Worm (Caenorhabditis elegans): ENCODE measurements around the gene cyk-4.

Gene cyk-4

DNA sequence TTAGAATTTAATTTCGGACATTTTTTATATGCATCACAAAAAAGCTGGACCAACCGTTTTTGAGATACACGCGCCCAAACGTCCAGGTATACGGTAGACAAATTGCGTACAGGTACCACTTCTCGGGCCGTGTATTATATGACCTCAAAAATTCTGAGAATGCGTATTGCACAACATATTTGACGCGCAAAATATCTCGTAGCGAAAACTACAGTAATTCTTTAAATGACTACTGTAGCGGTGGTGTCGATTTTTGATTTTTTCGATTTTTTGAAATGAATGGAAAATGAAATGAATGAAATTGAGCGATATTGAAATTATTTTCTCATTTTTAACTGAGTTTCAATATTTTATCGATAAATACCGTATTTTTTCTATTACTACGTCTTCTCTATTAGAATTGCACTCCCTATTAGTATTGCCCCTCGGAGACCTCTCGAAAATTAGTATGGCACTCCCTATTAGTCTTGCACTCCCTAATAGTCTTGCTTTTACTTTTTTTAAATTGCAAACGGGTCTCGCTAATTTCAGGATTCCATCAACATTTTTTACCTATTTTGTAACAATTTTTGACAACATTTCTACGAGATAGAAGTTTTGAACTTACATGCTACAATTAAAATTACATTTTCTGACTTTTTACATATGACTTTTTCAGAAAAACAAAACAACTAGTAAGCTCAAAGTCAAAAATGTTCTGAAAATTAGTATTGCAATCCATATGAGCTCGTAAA, 8.5 kb upstream of the cyk-4 start:
- no peak for TF ChIP-seq irx-1 (tag; optimal IDR thresholded peaks at IDR 0.05)
- peak; percentile 17 for TF ChIP-seq efl-3 (GFP tag; optimal IDR thresholded peaks at IDR 0.05)
- peak; percentile 31 for TF ChIP-seq lir-3 (tag; optimal IDR thresholded peaks at IDR 0.05; ENCODE audit: poor library complexity)
- TF ChIP-seq hlh-4 (tag; optimal IDR thresholded peaks at IDR 0.05), result peak; percentile 24

DNA sequence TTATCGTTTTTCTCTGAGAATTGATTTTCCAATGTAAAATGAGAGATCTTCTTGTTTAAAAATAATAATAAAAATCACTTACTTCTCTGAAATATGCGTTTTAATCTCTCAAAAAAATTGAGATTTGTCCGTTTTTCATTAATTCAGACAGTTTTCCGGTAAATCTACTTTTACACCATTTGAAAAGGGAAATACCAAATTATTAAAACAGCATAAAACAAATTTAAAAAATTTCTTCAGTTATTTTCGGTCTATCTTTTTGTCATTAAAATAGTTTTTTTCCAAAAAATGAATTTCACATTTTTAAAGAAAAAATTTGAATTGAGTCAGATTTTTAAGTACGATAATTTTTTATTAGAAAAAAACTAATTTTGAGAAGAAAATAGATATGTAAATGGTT, 7.8 kb upstream of the cyk-4 start:
- peak; percentile 11 for TF ChIP-seq pag-3 (tag; optimal IDR thresholded peaks at IDR 0.05; ENCODE audit: borderline replicate concordance, insufficient read depth)
- peak; percentile 42 for TF ChIP-seq lin-39 (tag; optimal IDR thresholded peaks at IDR 0.05)
- no peak for TF ChIP-seq nhr-19 (GFP tag; conservative IDR thresholded peaks at IDR 0.05)
- TF ChIP-seq sptf-1 (tag; optimal IDR thresholded peaks at IDR 0.05), result peak; percentile 62
- peak; percentile 3 for TF ChIP-seq ztf-4 (tag; optimal IDR thresholded peaks at IDR 0.05)
- peak; percentile 70 for TF ChIP-seq nhr-28 (tag; optimal IDR thresholded peaks at IDR 0.05)

DNA sequence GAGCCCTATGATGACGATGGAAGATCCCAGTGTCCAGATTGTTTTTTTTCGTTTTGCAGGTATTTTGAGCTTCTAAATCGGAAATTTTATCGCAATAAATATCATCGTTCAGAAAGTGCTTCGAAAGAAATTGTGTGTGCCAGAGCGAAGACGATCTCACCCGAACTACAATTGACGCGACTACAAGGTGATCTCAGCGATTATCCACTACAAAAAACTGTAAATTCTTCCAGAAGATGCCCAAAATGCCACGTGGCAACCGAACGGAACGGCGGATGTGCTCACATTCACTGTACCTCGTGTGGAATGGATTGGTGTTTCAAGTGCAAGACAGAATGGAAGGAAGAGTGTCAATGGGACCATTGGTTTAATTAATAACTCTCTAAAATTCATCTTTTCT, 1.9 kb upstream of the cyk-4 start, which contains the start of gene mdt-29:
Gene mdt-29 (plus strand): TSS at position 301 of the 400 bp plus-strand sequence.
- no peak for TF ChIP-seq fkh-4 (tag; optimal IDR thresholded peaks at IDR 0.05; ENCODE audit: borderline replicate concordance)
- no peak for TF ChIP-seq efl-1 (optimal IDR thresholded peaks at IDR 0.05)
- peak in 1 of 2 experiments; percentile 15 for TF ChIP-seq efl-1 (GFP tag; optimal IDR thresholded peaks at IDR 0.05 in 1 of 2)

DNA sequence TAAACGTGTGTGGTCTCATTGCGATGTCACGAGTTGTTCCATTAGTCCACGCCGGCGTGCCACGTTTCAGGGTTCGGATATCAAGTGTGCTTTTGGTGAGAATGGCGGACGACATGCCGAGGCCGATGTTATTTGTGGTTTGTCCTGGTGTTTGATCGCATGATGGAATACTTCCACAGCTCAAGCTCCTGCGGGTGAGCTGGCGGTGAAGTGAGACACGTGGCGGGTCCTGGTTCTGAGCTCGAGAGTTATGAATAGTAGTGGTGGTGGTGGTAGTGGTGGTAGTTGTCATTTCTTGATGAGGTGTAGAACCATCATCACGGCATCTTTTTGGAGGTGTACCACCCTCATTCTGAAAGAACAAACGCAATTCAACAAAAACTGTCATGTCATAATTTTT, 1.0 kb downstream of the cyk-4 start:
- TF ChIP-seq ets-5 (GFP tag; IDR thresholded peaks at IDR 0.05) (no peak), ceh-82 (tag; optimal IDR thresholded peaks at IDR 0.05) (no peak), aha-1 (tag; optimal IDR thresholded peaks at IDR 0.05) (no peak), lin-39 (tag; optimal IDR thresholded peaks at IDR 0.05) (no peak), nhr-28 (tag; optimal IDR thresholded peaks at IDR 0.05) (no peak), lir-3 (tag; optimal IDR thresholded peaks at IDR 0.05; ENCODE audit: poor library complexity) (no peak), fkh-10 (GFP tag; optimal IDR thresholded peaks at IDR 0.05) (no peak), snpc-4 (tag; optimal IDR thresholded peaks at IDR 0.05) (no peak), xbp-1 (tag; optimal IDR thresholded peaks at IDR 0.05) (no peak), F16B12.6 (tag; optimal IDR thresholded peaks at IDR 0.05) (no peak), nhr-84 (tag; optimal IDR thresholded peaks at IDR 0.05) (no peak), unc-86 (tag; optimal IDR thresholded peaks at IDR 0.05) (no peak)

DNA sequence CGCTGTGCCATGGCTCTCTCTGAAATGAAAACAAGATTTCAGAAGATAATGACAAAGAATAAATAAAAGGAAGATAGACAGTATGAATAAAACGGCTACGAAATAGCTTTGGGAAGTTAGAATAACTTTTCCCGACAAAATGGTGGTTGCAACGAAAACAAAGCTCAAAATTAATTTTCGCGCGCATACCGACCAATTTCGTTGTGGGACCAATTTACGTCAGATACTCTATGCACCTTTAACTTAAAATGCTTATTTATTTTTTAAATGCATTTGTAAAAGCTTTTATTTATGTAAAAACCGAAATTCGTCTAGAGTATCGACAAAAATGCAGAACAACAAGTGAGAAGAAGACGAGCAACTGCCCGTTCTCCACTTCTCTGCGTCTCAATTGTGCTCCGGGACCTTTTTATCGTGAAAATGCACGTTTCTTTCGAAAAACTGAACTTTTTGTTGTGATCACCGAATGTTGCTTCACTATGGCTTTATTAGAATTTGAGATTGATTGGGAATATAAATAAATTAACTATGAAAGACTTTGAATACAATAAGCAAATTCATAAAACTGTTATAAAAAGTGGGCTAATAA, 2.9 kb downstream of the cyk-4 start, which contains the start of gene rml-1:
Gene rml-1 (minus strand): TSS at position 19 of the 589 bp plus-strand sequence.
- TF ChIP-seq lin-14 (GFP tag; optimal IDR thresholded peaks at IDR 0.05), result peak; percentile 26
- TF ChIP-seq blmp-1 (tag; optimal IDR thresholded peaks at IDR 0.05), result no peak
- peak in 2 of 3 experiments; percentile 0 to 58 for TF ChIP-seq dpl-1 (GFP tag; optimal IDR thresholded peaks at IDR 0.05)
- peak in 1 of 2 experiments; percentile 20 for TF ChIP-seq lin-35 (GFP tag; optimal IDR thresholded peaks at IDR 0.05)
- no peak for TF ChIP-seq lin-15B (tag; optimal IDR thresholded peaks at IDR 0.05)
- TF ChIP-seq efl-1 (optimal IDR thresholded peaks at IDR 0.05), result peak; percentile 18 to 45
- TF ChIP-seq efl-1 (GFP tag; optimal IDR thresholded peaks at IDR 0.05 in 1 of 2), result peak in 1 of 2 experiments; percentile 54
- TF ChIP-seq jun-1 (tag; optimal IDR thresholded peaks at IDR 0.05), result no peak
- no peak for TF ChIP-seq elt-3 (tag; optimal IDR thresholded peaks at IDR 0.05)

DNA sequence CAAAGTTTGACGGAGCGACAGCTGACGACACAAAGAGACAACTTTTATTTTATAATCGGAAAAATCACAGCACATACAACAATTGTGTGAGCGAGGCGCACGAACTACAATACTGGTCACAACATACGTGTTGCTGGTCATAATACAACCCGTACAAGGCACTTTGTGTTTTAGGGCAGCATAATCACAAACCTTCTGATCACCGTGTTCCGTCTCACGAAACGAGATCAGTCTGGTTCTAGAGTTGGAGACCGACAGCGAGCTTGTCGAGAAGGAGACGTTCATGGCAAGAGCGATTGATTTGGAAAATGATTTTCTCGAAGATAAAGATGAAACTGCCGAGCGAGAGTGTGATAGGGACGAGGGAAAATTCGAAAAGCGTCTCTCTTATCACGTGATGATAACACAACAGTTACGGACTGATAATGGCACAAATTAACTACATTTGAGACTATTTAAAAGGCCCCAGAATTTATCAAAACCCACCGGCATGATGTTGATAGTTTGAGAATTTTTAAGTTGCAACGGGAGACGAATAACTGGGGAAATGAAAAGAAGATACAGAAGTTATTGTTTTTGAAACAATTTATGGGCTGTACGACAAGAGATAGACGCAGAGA, 4.2 kb downstream of the cyk-4 start:
- no peak for TF ChIP-seq irx-1 (tag; optimal IDR thresholded peaks at IDR 0.05)
- no peak for TF ChIP-seq ztf-11 (tag; optimal IDR thresholded peaks at IDR 0.05)
- no peak for TF ChIP-seq alr-1 (tag; optimal IDR thresholded peaks at IDR 0.05; ENCODE audit: borderline replicate concordance)
- TF ChIP-seq lin-15B (tag; optimal IDR thresholded peaks at IDR 0.05), result no peak
- no peak for TF ChIP-seq ceh-90 (tag; optimal IDR thresholded peaks at IDR 0.05)
- TF ChIP-seq unc-86 (tag; optimal IDR thresholded peaks at IDR 0.05), result no peak
- TF ChIP-seq hpl-2 (GFP tag; optimal IDR thresholded peaks at IDR 0.05), result no peak
- no peak for TF ChIP-seq ztf-4 (tag; optimal IDR thresholded peaks at IDR 0.05)
- TF ChIP-seq egl-13 (tag; optimal IDR thresholded peaks at IDR 0.05), result no peak
- TF ChIP-seq mdl-1 (tag; optimal IDR thresholded peaks at IDR 0.05), result peak in 1 of 2 experiments; percentile 30
- TF ChIP-seq nhr-77 (tag; optimal IDR thresholded peaks at IDR 0.05), result no peak
- no peak for TF ChIP-seq sox-4 (tag; optimal IDR thresholded peaks at IDR 0.05)
- no peak for TF ChIP-seq jun-1 (tag; optimal IDR thresholded peaks at IDR 0.05)
- TF ChIP-seq snu-23 (GFP tag; optimal IDR thresholded peaks at IDR 0.05), result peak; percentile 20
- no peak for TF ChIP-seq ceh-63 (GFP tag; optimal IDR thresholded peaks at IDR 0.05)
- TF ChIP-seq ces-1 (GFP tag; optimal IDR thresholded peaks at IDR 0.05), result no peak
